Worm (Caenorhabditis elegans): Measurements from ENCODE around the gene atf-2.

DNA sequence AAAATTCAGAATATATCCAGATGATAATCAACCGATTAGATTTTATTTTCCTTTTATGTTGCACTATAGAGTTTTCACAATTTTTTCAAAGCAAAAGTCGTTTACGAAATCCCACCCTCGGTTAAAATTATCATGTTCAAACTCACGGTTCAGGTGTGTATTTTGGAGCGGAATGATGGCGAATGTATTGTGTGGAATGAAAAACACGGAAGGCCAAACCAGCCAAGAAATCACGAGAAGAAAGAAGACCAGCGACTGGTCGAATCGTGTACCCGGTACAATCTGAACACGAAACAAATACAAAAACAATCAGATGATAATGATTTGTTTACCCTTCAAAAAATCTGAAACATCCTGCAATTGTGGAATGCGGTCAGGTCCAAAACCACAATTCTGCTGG, 11.6 kb downstream of the atf-2 start:
- no peak for TF ChIP-seq mes-2 (tag; optimal IDR thresholded peaks at IDR 0.05; ENCODE audit: poor library complexity, severe bottlenecking)
- no peak for TF ChIP-seq nhr-6 (tag; optimal IDR thresholded peaks at IDR 0.05)
- TF ChIP-seq aly-2 (tag; optimal IDR thresholded peaks at IDR 0.05): no peak
- no peak for TF ChIP-seq F49E8.2 (tag; optimal IDR thresholded peaks at IDR 0.05; ENCODE audit: borderline replicate concordance)
- no peak for TF ChIP-seq ztf-11 (tag; optimal IDR thresholded peaks at IDR 0.05)
- no peak for TF ChIP-seq nhr-111 (GFP tag; optimal IDR thresholded peaks at IDR 0.05)
- no peak for TF ChIP-seq zip-11 (GFP tag; IDR thresholded peaks at IDR 0.05)
- no peak for TF ChIP-seq nhr-76 (tag; optimal IDR thresholded peaks at IDR 0.05)
